Worm (Caenorhabditis elegans) whole organism, mixed stage, embryonic: ENCODE results near the gene his-72.

ENCODE experiments used
- lin-13 ChIP-seq: fragments of 150-350 bp; optimal IDR thresholded peaks from 2 replicates; lab custom pipeline; 2014; ENCODE audit warnings: missing biosample characterization, missing genetic modification characterization
- mab-5 ChIP-seq: fragments of 150-350 bp; optimal IDR thresholded peaks from 2 replicates; lab custom pipeline; 2014; ENCODE audit warnings: missing biosample characterization, missing genetic modification characterization
- mep-1 ChIP-seq: fragments of 150-350 bp; optimal IDR thresholded peaks from 2 replicates; lab custom pipeline; 2017; ENCODE audit warnings: missing biosample characterization, missing genetic modification reagents, missing genetic modification characterization, inconsistent platforms
- nhr-12 ChIP-seq: fragments of 150-350 bp; optimal IDR thresholded peaks from 2 replicates; lab custom pipeline; 2014; ENCODE audit warnings: missing biosample characterization, missing genetic modification characterization
- nhr-237 ChIP-seq: fragments of 150-350 bp; optimal IDR thresholded peaks from 2 replicates; lab custom pipeline; 2014; ENCODE audit warnings: missing biosample characterization, missing genetic modification characterization
- nhr-76 ChIP-seq: sonication (generic microtip); optimal IDR thresholded peaks from 2 replicates; lab custom pipeline; 2017; ENCODE audit warnings: missing biosample characterization, missing genetic modification characterization
- snpc-4 ChIP-seq: fragments of 150-350 bp; optimal IDR thresholded peaks from 2 replicates; lab custom pipeline; 2014; ENCODE audit warnings: missing biosample characterization, missing genetic modification characterization
- sptf-1 ChIP-seq: sonication (generic microtip); optimal IDR thresholded peaks from 2 replicates; lab custom pipeline; 2017; ENCODE audit warnings: mild to moderate bottlenecking, missing genetic modification characterization, moderate library complexity, missing compliant biosample characterization
- unc-39 ChIP-seq: fragments of 150-350 bp; optimal IDR thresholded peaks from 2 replicates; lab custom pipeline; 2014; ENCODE audit warnings: missing biosample characterization, missing genetic modification characterization
- ztf-11 ChIP-seq: fragments of 150-350 bp; optimal IDR thresholded peaks from 2 replicates; lab custom pipeline; 2014; ENCODE audit warnings: missing biosample characterization, missing genetic modification characterization

DNA sequence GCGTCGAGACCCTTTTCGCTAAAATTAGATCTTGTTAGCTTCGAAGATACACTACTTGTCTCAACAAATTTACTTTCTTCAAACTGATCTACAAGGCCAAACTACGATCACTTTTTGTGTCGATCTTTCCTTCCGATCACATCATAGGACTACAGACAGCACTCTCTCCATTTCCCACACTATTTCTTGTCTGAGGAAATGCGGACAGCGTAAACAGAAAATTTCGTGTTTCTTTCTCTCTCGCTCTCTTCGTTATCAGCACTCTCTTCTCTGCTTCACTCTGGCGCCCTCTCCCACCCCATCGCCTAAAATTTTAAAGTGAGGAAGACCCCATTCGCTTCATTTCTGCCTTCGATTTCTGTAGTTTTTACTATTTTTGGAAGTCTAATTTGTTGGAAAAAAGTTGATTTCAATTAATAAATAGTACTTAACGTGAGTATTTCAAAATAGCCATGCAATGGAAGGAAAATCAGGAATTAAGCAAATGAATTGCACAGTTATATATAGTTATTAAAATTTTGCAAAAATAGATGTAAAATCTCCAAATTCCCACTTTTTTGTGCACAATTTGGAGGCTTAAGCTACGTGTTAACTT, 33.4 kb downstream of the his-72 start:
- no peak for TF ChIP-seq mep-1 (tag; lab: Kevin White, UChicago)
- no peak for TF ChIP-seq ztf-11 (tag; lab: Kevin White, UChicago)
- no peak for TF ChIP-seq nhr-76
- no peak for TF ChIP-seq mab-5 (tag; lab: Kevin White, UChicago)
- no peak for TF ChIP-seq unc-39 (tag; lab: Kevin White, UChicago)
- no peak for TF ChIP-seq sptf-1 (tag; lab: Kevin White, UChicago)
- TF ChIP-seq nhr-237 (tag; lab: Kevin White, UChicago) = no peak
- TF ChIP-seq nhr-12 (tag; lab: Kevin White, UChicago) = no peak
- no peak for TF ChIP-seq lin-13 (tag; lab: Kevin White, UChicago)
- TF ChIP-seq snpc-4 = no peak
